Worm (Caenorhabditis elegans) whole organism, L4 larva: Measurements from ENCODE around the gene ZK673.6.

Experiments used
- D1046.2 ChIP-seq: fragments of 200-800 bp; sonication (Bioruptor generic); IDR thresholded peaks from 2 replicates; pipeline ENCODE4 v1.3.6; 2022; ENCODE audit warnings: missing genetic modification characterization, missing compliant biosample characterization
- F37D6.2 ChIP-seq: sonication (generic microtip); optimal IDR thresholded peaks from 2 replicates; lab custom pipeline; 2016; ENCODE audit warnings: mild to moderate bottlenecking, missing genetic modification characterization, missing compliant biosample characterization
- F49E8.2 ChIP-seq: sonication (generic microtip); optimal IDR thresholded peaks from 2 replicates; lab custom pipeline; 2016; ENCODE audit warnings: missing compliant biosample characterization, mild to moderate bottlenecking, missing genetic modification characterization, borderline replicate concordance
- Y5F2A.4 ChIP-seq: fragments of 200-800 bp; sonication (Bioruptor generic); optimal IDR thresholded peaks from 2 replicates; lab custom pipeline; 2018; ENCODE audit warnings: mild to moderate bottlenecking, missing genetic modification characterization, missing compliant biosample characterization
- Y75B8A.6 ChIP-seq: fragments of 200-800 bp; sonication (Bioruptor generic); IDR thresholded peaks from 2 replicates; pipeline ENCODE4 v1.3.6; 2022; ENCODE audit warnings: missing genetic modification reagents, missing genetic modification characterization, missing compliant biosample characterization
- aha-1 ChIP-seq: fragments of 150-350 bp; peaks from one replicate; lab custom pipeline; 2014; ENCODE audit warnings: missing biosample characterization, missing genetic modification characterization
- aly-2 ChIP-seq: sonication (generic microtip); optimal IDR thresholded peaks from 2 replicates; lab custom pipeline; 2018; ENCODE audit warnings: missing biosample characterization, missing genetic modification characterization
- ama-1 ChIP-seq: fragments of 150-350 bp; optimal IDR thresholded peaks from 2 replicates; lab custom pipeline; 2014; ENCODE audit warnings: inconsistent platforms, mixed read lengths
- arid-1 ChIP-seq: fragments of 200-800 bp; sonication (Bioruptor generic); conservative IDR thresholded peaks from 2 replicates; pipeline ENCODE4 v1.3.6; 2022; ENCODE audit warnings: missing genetic modification reagents, missing genetic modification characterization, missing compliant biosample characterization
- attf-4 ChIP-seq: sonication (generic microtip); optimal IDR thresholded peaks from 3 replicates; lab custom pipeline; 2017; ENCODE audit warnings: missing biosample characterization, missing genetic modification characterization
- ceh-62 ChIP-seq: sonication (generic microtip); optimal IDR thresholded peaks from 2 replicates; lab custom pipeline; 2017; ENCODE audit warnings: missing biosample characterization, missing genetic modification characterization
- ceh-82 ChIP-seq: sonication (generic microtip); optimal IDR thresholded peaks from 2 replicates; lab custom pipeline; 2017; ENCODE audit warnings: missing biosample characterization, missing genetic modification characterization
- ces-1 ChIP-seq: fragments of 150-350 bp; sonication (generic microtip); optimal IDR thresholded peaks from 4 replicates; lab custom pipeline; 2014; ENCODE audit warnings: missing biosample characterization, missing genetic modification reagents, missing genetic modification characterization
- ctbp-1 ChIP-seq: fragments of 200-800 bp; sonication (Bioruptor generic); IDR thresholded peaks from 2 replicates; pipeline ENCODE4 v1.3.6; 2022; ENCODE audit warnings: missing genetic modification reagents, missing genetic modification characterization, missing compliant biosample characterization
- daf-16 ChIP-seq, 3 experiments: sonication (generic microtip); optimal IDR thresholded peaks; 2 replicates each; lab custom pipeline; 2016 to 2017; ENCODE audit warnings: missing genetic modification characterization in 3 of 3, missing genetic modification reagents in 3 of 3, mild to moderate bottlenecking in 2 of 3, missing compliant biosample characterization in 2 of 3, missing biosample characterization in 1 of 3, moderate library complexity in 1 of 3
- dmd-8 ChIP-seq: fragments of 200-800 bp; sonication (Bioruptor generic); IDR thresholded peaks from 2 replicates; pipeline ENCODE4 v1.3.6; 2022; ENCODE audit warnings: missing genetic modification characterization, missing compliant biosample characterization
- dpl-1 ChIP-seq: fragments of 150-350 bp; optimal IDR thresholded peaks from 2 replicates; lab custom pipeline; 2014; ENCODE audit warnings: missing biosample characterization, missing genetic modification reagents, missing genetic modification characterization
- duxl-1 ChIP-seq: sonication (generic microtip); optimal IDR thresholded peaks from 2 replicates; lab custom pipeline; 2016; ENCODE audit warnings: mild to moderate bottlenecking, missing genetic modification characterization, moderate library complexity, missing compliant biosample characterization; ENCODE audit not compliant: poor library complexity
- dve-1 ChIP-seq: sonication (generic microtip); optimal IDR thresholded peaks from 2 replicates; lab custom pipeline; 2017; ENCODE audit warnings: antibody characterized with exemption, mild to moderate bottlenecking, missing genetic modification characterization, missing compliant biosample characterization; ENCODE audit not compliant: insufficient read depth
- egl-43 ChIP-seq: fragments of 200-800 bp; sonication (Bioruptor generic); IDR thresholded peaks from 2 replicates; pipeline ENCODE4 v1.3.6; 2022; ENCODE audit warnings: missing genetic modification reagents, missing genetic modification characterization, missing compliant biosample characterization
- hlh-11 ChIP-seq: fragments of 200-800 bp; sonication (Bioruptor generic); optimal IDR thresholded peaks from 2 replicates; lab custom pipeline; 2018; ENCODE audit warnings: mild to moderate bottlenecking, missing genetic modification characterization, missing compliant biosample characterization
- lir-3 ChIP-seq: sonication (generic microtip); optimal IDR thresholded peaks from 2 replicates; lab custom pipeline; 2016; ENCODE audit warnings: mild to moderate bottlenecking, missing genetic modification characterization, missing compliant biosample characterization
- lsy-2 ChIP-seq, 2 experiments: fragments of 150-350 bp in 1 of 2; sonication (generic microtip) in 1 of 2; optimal IDR thresholded peaks; 2 replicates each; lab custom pipeline; 2014 to 2017; ENCODE audit warnings: missing biosample characterization in 2 of 2, missing genetic modification characterization in 2 of 2
- madf-9 ChIP-seq: fragments of 200-800 bp; sonication (Bioruptor generic); conservative IDR thresholded peaks from 2 replicates; pipeline ENCODE4 v1.3.6; 2022; ENCODE audit warnings: missing genetic modification reagents, missing genetic modification characterization, missing compliant biosample characterization
- mdl-1 ChIP-seq, 2 experiments: fragments of 150-350 bp in 1 of 2; sonication (generic microtip) in 1 of 2; optimal IDR thresholded peaks; 2 replicates each; lab custom pipeline; 2014 to 2017; ENCODE audit warnings: missing biosample characterization in 2 of 2, missing genetic modification characterization in 2 of 2
- mep-1 ChIP-seq: fragments of 150-350 bp; sonication (generic microtip); optimal IDR thresholded peaks from 3 replicates; lab custom pipeline; 2014; ENCODE audit warnings: missing biosample characterization, missing genetic modification characterization
- nhr-102 ChIP-seq: sonication (generic microtip); optimal IDR thresholded peaks from 2 replicates; lab custom pipeline; 2016; ENCODE audit warnings: mild to moderate bottlenecking, missing genetic modification characterization, moderate library complexity, missing compliant biosample characterization
- nhr-25 ChIP-seq: sonication (generic microtip); optimal IDR thresholded peaks from 2 replicates; lab custom pipeline; 2017; ENCODE audit warnings: missing genetic modification characterization, mild to moderate bottlenecking, missing compliant biosample characterization, antibody characterized with exemption, moderate library complexity, borderline replicate concordance; ENCODE audit not compliant: insufficient read depth
- nhr-28 ChIP-seq: fragments of 150-350 bp; optimal IDR thresholded peaks from 2 replicates; lab custom pipeline; 2014; ENCODE audit warnings: missing biosample characterization, missing genetic modification characterization
- nhr-41 ChIP-seq: fragments of 200-800 bp; sonication (Bioruptor generic); IDR thresholded peaks from 2 replicates; pipeline ENCODE4 v1.3.6; 2022; ENCODE audit warnings: missing genetic modification reagents, missing genetic modification characterization, missing compliant biosample characterization
- pha-4 ChIP-seq, 2 experiments: fragments of 150-350 bp in 1 of 2; fragments of 200-800 bp in 1 of 2; sonication (Bioruptor generic) in 1 of 2; IDR thresholded peaks in 1 of 2; optimal IDR thresholded peaks in 1 of 2; 2 replicates each; pipeline versions ENCODE4 v1.3.6 to Lab custom; 2014 to 2022; ENCODE audit warnings: missing genetic modification characterization in 2 of 2, missing genetic modification reagents in 2 of 2, missing biosample characterization in 1 of 2, missing compliant biosample characterization in 1 of 2
- pqm-1 ChIP-seq: sonication (generic microtip); optimal IDR thresholded peaks from 2 replicates; lab custom pipeline; 2017; ENCODE audit warnings: missing biosample characterization, missing genetic modification characterization
- rbr-2 ChIP-seq: sonication (generic microtip); optimal IDR thresholded peaks from 2 replicates; lab custom pipeline; 2016; ENCODE audit warnings: missing genotype, missing genetic modification characterization, missing compliant biosample characterization
- spr-1 ChIP-seq: sonication (generic microtip); optimal IDR thresholded peaks from 2 replicates; lab custom pipeline; 2016; ENCODE audit warnings: mild to moderate bottlenecking, missing genetic modification characterization, missing compliant biosample characterization
- unc-130 ChIP-seq: sonication (generic microtip); optimal IDR thresholded peaks from 2 replicates; lab custom pipeline; 2016; ENCODE audit warnings: missing genetic modification reagents, missing genetic modification characterization, missing compliant biosample characterization
- unc-62 ChIP-seq, 3 experiments: fragments of 150-350 bp in 1 of 3; sonication (generic microtip); optimal IDR thresholded peaks in 2 of 3; peaks in 1 of 3; 1 replicate in 1 of 3; 2 replicates in 2 of 3; lab custom pipeline; 2014 to 2017; ENCODE audit warnings: missing biosample characterization in 3 of 3, missing genetic modification characterization in 3 of 3, missing genetic modification reagents in 3 of 3, missing genotype in 1 of 3
- zag-1 ChIP-seq: fragments of 150-350 bp; optimal IDR thresholded peaks from 2 replicates; lab custom pipeline; 2014; ENCODE audit warnings: missing biosample characterization, missing genetic modification characterization
- zfp-2 ChIP-seq: sonication (generic microtip); optimal IDR thresholded peaks from 2 replicates; lab custom pipeline; 2016; ENCODE audit warnings: mild to moderate bottlenecking, missing genetic modification characterization, missing compliant biosample characterization
- ztf-11 ChIP-seq: fragments of 150-350 bp; optimal IDR thresholded peaks from 2 replicates; lab custom pipeline; 2014; ENCODE audit warnings: missing biosample characterization, missing genetic modification characterization
- ztf-7 ChIP-seq: fragments of 150-350 bp; optimal IDR thresholded peaks from 2 replicates; lab custom pipeline; 2014; ENCODE audit warnings: missing biosample characterization, missing genetic modification characterization

The ZK673.6 gene

DNA sequence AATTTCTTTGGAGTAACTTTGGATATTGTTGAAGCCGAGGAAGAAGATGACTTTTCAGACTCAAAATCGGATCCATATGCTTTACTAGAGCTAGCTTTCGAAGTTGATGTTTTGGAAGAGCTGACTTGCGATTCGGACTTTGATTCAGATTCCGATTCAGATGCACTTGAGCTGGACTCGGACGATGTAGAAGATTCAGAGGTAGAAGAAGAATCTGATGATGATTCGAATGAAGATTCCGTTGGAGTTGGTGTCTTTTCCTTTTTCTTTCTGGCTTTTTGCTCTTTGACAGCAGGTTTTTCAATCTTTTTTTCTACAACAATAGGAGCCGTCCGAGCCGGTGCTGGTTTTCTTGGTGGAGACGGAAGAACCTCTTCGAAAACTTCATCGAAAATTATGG, 43.8 kb upstream of the ZK673.6 start:
- TF ChIP-seq ztf-11 (tag; lab: Kevin White, UChicago) (no peak), aha-1 (tag; lab: Kevin White, UChicago) (peak; percentile 5), ceh-62 (tag; lab: Kevin White, UChicago) (no peak), unc-62 (GFP tag; optimal IDR thresholded peaks at IDR 0.05 in 1 of 2; lab: Kevin White, UChicago) (peak in 1 of 2 experiments; percentile 90), unc-62 (tag; optimal IDR thresholded peaks at IDR 0.05; lab: Kevin White, UChicago) (no peak), lsy-2 (tag; optimal IDR thresholded peaks at IDR 0.05; lab: Kevin White, UChicago) (no peak)

- peak; percentile 13 for TF ChIP-seq nhr-28 (tag; lab: Kevin White, UChicago)
- TF ChIP-seq unc-62 (GFP tag; optimal IDR thresholded peaks at IDR 0.05 in 1 of 2; lab: Kevin White, UChicago) = peak in 1 of 2 experiments; percentile 81
- TF ChIP-seq unc-62 (tag; optimal IDR thresholded peaks at IDR 0.05; lab: Kevin White, UChicago) = no peak
- no peak for TF ChIP-seq ztf-7 (tag; lab: Kevin White, UChicago)
- TF ChIP-seq nhr-25 = peak; percentile 71
These were observed 41.8 kb upstream of the ZK673.6 start for ce11 chrII:10505949-10506348.

DNA sequence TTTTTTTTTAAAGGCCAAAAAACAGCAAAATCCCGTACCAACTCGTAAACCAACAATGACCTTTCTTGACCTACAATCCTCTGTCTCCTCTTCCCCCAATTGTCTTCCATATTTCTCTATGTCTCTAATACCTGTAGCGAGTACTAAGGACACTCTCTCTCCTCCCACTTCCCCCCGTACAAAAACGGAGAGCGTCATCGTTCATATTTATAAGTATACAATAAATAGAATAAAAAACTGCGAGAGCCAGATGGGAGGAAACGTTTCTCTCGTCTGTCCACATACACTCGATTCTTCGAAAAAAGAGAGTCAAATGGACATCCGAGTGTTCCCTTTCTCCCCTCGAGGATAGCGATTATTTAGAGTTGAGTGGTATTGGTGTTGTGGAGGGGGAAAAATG, 40.6 kb upstream of the ZK673.6 start:
- no peak for TF ChIP-seq arid-1 (GFP tag; lab: Robert Waterston, UW)
- no peak for TF ChIP-seq daf-16 (GFP tag; optimal IDR thresholded peaks at IDR 0.05; lab: Kevin White, UChicago)
- peak; percentile 6 for TF ChIP-seq daf-16 (tag; optimal IDR thresholded peaks at IDR 0.05; lab: Kevin White, UChicago)
- no peak for TF ChIP-seq mdl-1 (tag; optimal IDR thresholded peaks at IDR 0.05; lab: Kevin White, UChicago)
- peak; percentile 13 for TF ChIP-seq nhr-28 (tag; lab: Kevin White, UChicago)
- TF ChIP-seq hlh-11 = peak; percentile 25
- TF ChIP-seq mep-1 (tag; lab: Kevin White, UChicago) = peak; percentile 43
- TF ChIP-seq pha-4 (GFP tag; IDR thresholded peaks at IDR 0.05; lab: Robert Waterston, UW) = no peak
- peak; percentile 88 for TF ChIP-seq pha-4 (tag; optimal IDR thresholded peaks at IDR 0.05; lab: Kevin White, UChicago)
- peak; percentile 50 for TF ChIP-seq dve-1
- TF ChIP-seq unc-62 (GFP tag; optimal IDR thresholded peaks at IDR 0.05 in 1 of 2; lab: Kevin White, UChicago) = peak in 1 of 2 experiments; percentile 12
- no peak for TF ChIP-seq unc-62 (tag; optimal IDR thresholded peaks at IDR 0.05; lab: Kevin White, UChicago)

ce11 chrII:10502491-10503063, 38.4 kb upstream of the ZK673.6 start, which contains the start of gene myrf-1:
TSS of gene myrf-1 (minus strand) at chrII:10502541.
- TF ChIP-seq unc-62 (GFP tag; optimal IDR thresholded peaks at IDR 0.05 in 1 of 2; lab: Kevin White, UChicago) (peak in 1 of 2 experiments; percentile 85), unc-62 (tag; optimal IDR thresholded peaks at IDR 0.05; lab: Kevin White, UChicago) (no peak), lir-3 (tag; lab: Kevin White, UChicago) (peak; percentile 16), attf-4 (tag; lab: Kevin White, UChicago) (no peak), ztf-7 (tag; lab: Kevin White, UChicago) (peak; percentile 36), egl-43 (peak; percentile 91), nhr-102 (tag; lab: Kevin White, UChicago) (peak; percentile 63), D1046.2 (no peak), spr-1 (tag; lab: Kevin White, UChicago) (peak; percentile 74), aly-2 (tag; lab: Kevin White, UChicago) (no peak), Y75B8A.6 (GFP tag; lab: Robert Waterston, UW) (no peak), zfp-2 (tag; lab: Kevin White, UChicago) (peak; percentile 10), madf-9 (GFP tag; lab: Robert Waterston, UW) (no peak; the same call in 1 of the 2 replicates), dpl-1 (GFP tag; lab: Kevin White, UChicago) (peak; percentile 49), rbr-2 (tag; lab: Kevin White, UChicago) (peak; percentile 92), pqm-1 (tag; lab: Kevin White, UChicago) (peak; percentile 19), F49E8.2 (tag; lab: Kevin White, UChicago) (no peak), dve-1 (peak; percentile 86), F37D6.2 (tag; lab: Kevin White, UChicago) (peak; percentile 70), duxl-1 (tag; lab: Kevin White, UChicago) (no peak), daf-16 (GFP tag; optimal IDR thresholded peaks at IDR 0.05; lab: Kevin White, UChicago) (peak; percentile 39), daf-16 (tag; optimal IDR thresholded peaks at IDR 0.05; lab: Kevin White, UChicago) (peak; percentile 50), zag-1 (tag; lab: Kevin White, UChicago) (no peak), Y5F2A.4 (GFP tag; lab: Kevin White, UChicago) (no peak), dmd-8 (GFP tag; lab: Robert Waterston, UW) (0 out of 2 replicates have a peak, but pooled peaks have one; percentile 44), nhr-41 (GFP tag; lab: Robert Waterston, UW) (peak; percentile 99), ama-1 (lab: Kevin White, UChicago) (no peak), ceh-82 (tag; lab: Kevin White, UChicago) (no peak), ztf-11 (tag; lab: Kevin White, UChicago) (no peak), nhr-28 (tag; lab: Kevin White, UChicago) (peak; percentile 83), ces-1 (no peak), unc-130 (GFP tag; lab: Kevin White, UChicago) (no peak), ctbp-1 (GFP tag; lab: Robert Waterston, UW) (peak; percentile 91)
